Worm (Caenorhabditis elegans): Measurements from ENCODE around the gene pigm-1.

pigm-1 gene

DNA sequence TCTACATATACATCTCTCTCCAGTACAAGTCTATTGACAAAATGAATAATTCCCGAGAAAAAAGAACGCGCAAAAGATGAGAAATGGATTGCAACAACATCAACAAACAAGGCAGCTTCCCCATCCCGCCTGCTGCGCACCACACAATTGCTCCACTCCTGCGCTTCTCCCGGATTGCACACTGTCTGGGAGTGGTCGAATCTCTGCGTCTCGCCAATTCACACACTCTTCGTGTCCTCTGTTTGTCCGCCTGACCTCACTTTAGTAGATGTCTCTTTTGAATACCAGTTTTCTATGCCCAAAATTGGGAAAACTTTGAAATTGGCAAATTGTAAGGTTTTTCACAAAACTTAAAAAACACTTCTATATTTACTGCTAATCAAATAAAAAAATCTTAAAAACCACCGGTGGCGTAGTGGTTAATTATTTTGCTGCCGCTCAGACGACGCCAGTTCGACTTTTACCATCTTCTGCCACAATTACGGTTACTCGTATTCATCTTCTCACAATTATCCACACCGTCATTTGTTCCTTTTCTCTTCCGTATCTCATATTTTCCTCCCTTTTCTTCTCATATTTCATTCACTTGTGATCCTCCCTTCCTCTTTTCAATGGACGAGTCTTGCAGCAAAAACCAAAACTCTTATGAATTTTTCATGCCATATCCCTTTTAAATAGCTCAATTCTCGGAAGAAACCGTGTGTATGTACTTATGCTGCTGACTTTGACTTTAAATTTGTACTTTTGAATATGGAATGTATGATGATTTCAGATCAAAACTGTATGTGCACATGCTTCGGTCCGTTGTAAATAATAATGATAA, 42.4 kb upstream of the pigm-1 start, which contains the start of gene rsf-1 (continued):
- peak; percentile 25 for TF ChIP-seq swsn-7 (tag; optimal IDR thresholded peaks at IDR 0.05)
- TF ChIP-seq unc-30 (tag; optimal IDR thresholded peaks at IDR 0.05), result no peak
- TF ChIP-seq C34B4.2 (tag; optimal IDR thresholded peaks at IDR 0.05), result no peak
- no peak for TF ChIP-seq nhr-11 (tag; optimal IDR thresholded peaks at IDR 0.05)
- no peak for TF ChIP-seq pag-3 (tag; optimal IDR thresholded peaks at IDR 0.05; ENCODE audit: borderline replicate concordance, insufficient read depth)
- TF ChIP-seq xbp-1 (tag; optimal IDR thresholded peaks at IDR 0.05), result no peak
- peak in 1 of 3 experiments; percentile 4 for TF ChIP-seq dpl-1 (GFP tag; optimal IDR thresholded peaks at IDR 0.05)
- TF ChIP-seq hpl-2 (GFP tag; optimal IDR thresholded peaks at IDR 0.05), result no peak
- TF ChIP-seq tlp-1 (tag; optimal IDR thresholded peaks at IDR 0.05), result no peak
- TF ChIP-seq aly-2 (tag; optimal IDR thresholded peaks at IDR 0.05), result no peak
- TF ChIP-seq nhr-84 (tag; optimal IDR thresholded peaks at IDR 0.05), result no peak
- no peak for TF ChIP-seq zip-4 (GFP tag; optimal IDR thresholded peaks at IDR 0.05)
- peak; percentile 53 for TF ChIP-seq unc-86 (tag; optimal IDR thresholded peaks at IDR 0.05)
- no peak for TF ChIP-seq lin-39 (tag; optimal IDR thresholded peaks at IDR 0.05)
- peak; percentile 10 for TF ChIP-seq nhr-20 (tag; optimal IDR thresholded peaks at IDR 0.05)
- no peak for TF ChIP-seq alr-1 (tag; optimal IDR thresholded peaks at IDR 0.05; ENCODE audit: borderline replicate concordance)
- TF ChIP-seq grh-1 (GFP tag; IDR thresholded peaks at IDR 0.05), result peak; percentile 31; the same call in 1 of the 2 replicates
- no peak for TF ChIP-seq nhr-90 (tag; optimal IDR thresholded peaks at IDR 0.05; ENCODE audit: poor library complexity)
- peak; percentile 13; the same call in 1 of the 2 replicates for TF ChIP-seq ceh-88 (GFP tag; IDR thresholded peaks at IDR 0.05)
- no peak for TF ChIP-seq zag-1 (tag; optimal IDR thresholded peaks at IDR 0.05)
- no peak for TF ChIP-seq egl-27 (tag; optimal IDR thresholded peaks at IDR 0.05)
- TF ChIP-seq nhr-76 (tag; optimal IDR thresholded peaks at IDR 0.05), result no peak
- TF ChIP-seq elt-3 (tag; optimal IDR thresholded peaks at IDR 0.05), result no peak
- peak; percentile 24 for TF ChIP-seq nhr-47 (tag; optimal IDR thresholded peaks at IDR 0.05)
- TF ChIP-seq lin-14 (GFP tag; optimal IDR thresholded peaks at IDR 0.05), result peak; percentile 57
- no peak for TF ChIP-seq fkh-4 (tag; optimal IDR thresholded peaks at IDR 0.05; ENCODE audit: borderline replicate concordance)
- no peak for TF ChIP-seq ets-5 (GFP tag; IDR thresholded peaks at IDR 0.05)
- no peak for TF ChIP-seq isw-1 (GFP tag; IDR thresholded peaks at IDR 0.05)
- TF ChIP-seq egl-13 (tag; optimal IDR thresholded peaks at IDR 0.05), result no peak
- TF ChIP-seq ceh-82 (tag; optimal IDR thresholded peaks at IDR 0.05), result peak in 1 of 3 experiments; percentile 21
- no peak for TF ChIP-seq nhr-28 (tag; optimal IDR thresholded peaks at IDR 0.05)
- TF ChIP-seq C04F5.9 (tag; optimal IDR thresholded peaks at IDR 0.05), result no peak
- TF ChIP-seq sptf-1 (tag; optimal IDR thresholded peaks at IDR 0.05), result no peak
- TF ChIP-seq blmp-1 (tag; optimal IDR thresholded peaks at IDR 0.05), result no peak
- no peak for TF ChIP-seq hlh-17 (GFP tag; optimal IDR thresholded peaks at IDR 0.05; ENCODE audit: borderline replicate concordance)
- TF ChIP-seq efl-1 (optimal IDR thresholded peaks at IDR 0.05), result peak; percentile 43 to 58
- peak in 1 of 2 experiments; percentile 89 for TF ChIP-seq efl-1 (GFP tag; optimal IDR thresholded peaks at IDR 0.05 in 1 of 2)
- TF ChIP-seq F16B12.6 (tag; optimal IDR thresholded peaks at IDR 0.05), result no peak
- no peak for TF ChIP-seq rnt-1 (tag; optimal IDR thresholded peaks at IDR 0.05)
- TF ChIP-seq dsc-1 (tag; optimal IDR thresholded peaks at IDR 0.05), result no peak
- no peak for TF ChIP-seq nhr-77 (tag; optimal IDR thresholded peaks at IDR 0.05)
- TF ChIP-seq efl-3 (GFP tag; optimal IDR thresholded peaks at IDR 0.05), result no peak
- no peak for TF ChIP-seq ces-1 (GFP tag; optimal IDR thresholded peaks at IDR 0.05)
- TF ChIP-seq mef-2 (tag; optimal IDR thresholded peaks at IDR 0.05), result no peak
- TF ChIP-seq tbx-2 (tag; optimal IDR thresholded peaks at IDR 0.05), result peak; percentile 15
- no peak for TF ChIP-seq ceh-90 (tag; optimal IDR thresholded peaks at IDR 0.05)
- no peak for TF ChIP-seq snpc-4 (tag; optimal IDR thresholded peaks at IDR 0.05)
- TF ChIP-seq pqm-1 (tag; optimal IDR thresholded peaks at IDR 0.05), result no peak
- TF ChIP-seq fkh-10 (GFP tag; optimal IDR thresholded peaks at IDR 0.05), result no peak
- TF ChIP-seq pax-3 (tag; optimal IDR thresholded peaks at IDR 0.05), result no peak
- TF ChIP-seq skn-1 (tag; optimal IDR thresholded peaks at IDR 0.05), result peak; percentile 24
